Fruit fly (Drosophila melanogaster): ENCODE results near the gene CG4210.
A peak's percentile ranks its signal among the peaks of the same experiment; 100 is the strongest.

The CG4210 gene

dm6 chr3R:15213362-15213989, at the start of gene CG4210, which contains the start of gene CG6654:
CG4210 (plus strand) TSS chr3R:15213974.
CG6654 (minus strand) TSS chr3R:15213658.
- TF ChIP-seq CG7045 (GFP tag; optimal IDR thresholded peaks at IDR 0.05) (no peak), CG1620 (GFP tag; optimal IDR thresholded peaks at IDR 0.05) (no peak), cic (GFP tag; optimal IDR thresholded peaks at IDR 0.05) (no peak), bab1 (GFP tag; optimal IDR thresholded peaks at IDR 0.05) (peak; percentile 9), ovo (GFP tag; optimal IDR thresholded peaks at IDR 0.05) (no peak), CG14711 (tag; optimal IDR thresholded peaks at IDR 0.05) (peak; percentile 28), Hr96 (GFP tag; optimal IDR thresholded peaks at IDR 0.05) (no peak), CG7101 (tag; optimal IDR thresholded peaks at IDR 0.05) (peak; percentile 9), CG5204 (GFP tag; optimal IDR thresholded peaks at IDR 0.05) (no peak), Crg-1 (GFP tag; optimal IDR thresholded peaks at IDR 0.05) (no peak), cnc (optimal IDR thresholded peaks at IDR 0.05) (no peak), toe (GFP tag; optimal IDR thresholded peaks at IDR 0.05) (peak; percentile 5), tj (GFP tag; optimal IDR thresholded peaks at IDR 0.05) (no peak), pad (GFP tag; optimal IDR thresholded peaks at IDR 0.05) (peak; percentile 15), kay (GFP tag; ENCODE audit: borderline replicate concordance) (no peak), Clk (GFP tag; optimal IDR thresholded peaks at IDR 0.05) (no peak), Mnt (GFP tag; optimal IDR thresholded peaks at IDR 0.05) (no peak), CG12768 (GFP tag; optimal IDR thresholded peaks at IDR 0.05) (no peak), CG11617 (GFP tag; optimal IDR thresholded peaks at IDR 0.05) (peak; percentile 29), CG33017 (tag; optimal IDR thresholded peaks at IDR 0.05) (no peak)

dm6 chr3R:15177230-15177629, 36.5 kb upstream of the CG4210 start:
- TF ChIP-seq Mnt (GFP tag; optimal IDR thresholded peaks at IDR 0.05) = no peak
- TF ChIP-seq CG7045 (GFP tag; optimal IDR thresholded peaks at IDR 0.05) = no peak
- peak; percentile 81 for TF ChIP-seq kay (GFP tag; ENCODE audit: borderline replicate concordance)

- TF ChIP-seq kay (GFP tag; ENCODE audit: borderline replicate concordance) = peak; percentile 91
- TF ChIP-seq CG7101 (tag; optimal IDR thresholded peaks at IDR 0.05) = peak; percentile 3
- no peak for TF ChIP-seq cic (GFP tag; optimal IDR thresholded peaks at IDR 0.05)
Observed at dm6 chr3R:15181467-15181866, 32.3 kb upstream of the CG4210 start, which contains the start of gene Mf. Mf (minus strand) TSS chr3R:15181510.

dm6 chr3R:15196134-15197034, 17.4 kb upstream of the CG4210 start, which contains the start of the genes Kpc1 and CG42542:
Kpc1 (minus strand) TSS chr3R:15196210.
CG42542 (plus strand) TSS chr3R:15196598.
- TF ChIP-seq CG14711 (tag; optimal IDR thresholded peaks at IDR 0.05) (peak; percentile 52), pad (GFP tag; optimal IDR thresholded peaks at IDR 0.05) (peak; percentile 85), CG7101 (tag; optimal IDR thresholded peaks at IDR 0.05) (peak; percentile 75), cnc (optimal IDR thresholded peaks at IDR 0.05) (no peak), CG1620 (GFP tag; optimal IDR thresholded peaks at IDR 0.05) (peak; percentile 85), cic (GFP tag; optimal IDR thresholded peaks at IDR 0.05) (peak; percentile 58), CG5204 (GFP tag; optimal IDR thresholded peaks at IDR 0.05) (peak; percentile 79), CG11617 (GFP tag; optimal IDR thresholded peaks at IDR 0.05) (peak; percentile 70), tj (GFP tag; optimal IDR thresholded peaks at IDR 0.05) (peak; percentile 89), bab1 (GFP tag; optimal IDR thresholded peaks at IDR 0.05) (peak; percentile 25), ovo (GFP tag; optimal IDR thresholded peaks at IDR 0.05) (peak; percentile 72), Mnt (GFP tag; optimal IDR thresholded peaks at IDR 0.05) (peak; percentile 75), toe (GFP tag; optimal IDR thresholded peaks at IDR 0.05) (peak; percentile 89), CG12768 (GFP tag; optimal IDR thresholded peaks at IDR 0.05) (peak; percentile 76), CG7045 (GFP tag; optimal IDR thresholded peaks at IDR 0.05) (peak; percentile 67), Crg-1 (GFP tag; optimal IDR thresholded peaks at IDR 0.05) (peak; percentile 72), Clk (GFP tag; optimal IDR thresholded peaks at IDR 0.05) (peak; percentile 78), Hr96 (GFP tag; optimal IDR thresholded peaks at IDR 0.05) (peak; percentile 73), kay (GFP tag; ENCODE audit: borderline replicate concordance) (peak; percentile 94), CG33017 (tag; optimal IDR thresholded peaks at IDR 0.05) (peak; percentile 53)

dm6 chr3R:15197373-15197772, 16.4 kb upstream of the CG4210 start:
- TF ChIP-seq CG5204 (GFP tag; optimal IDR thresholded peaks at IDR 0.05) (no peak), CG1620 (GFP tag; optimal IDR thresholded peaks at IDR 0.05) (no peak), tj (GFP tag; optimal IDR thresholded peaks at IDR 0.05) (no peak), Clk (GFP tag; optimal IDR thresholded peaks at IDR 0.05) (no peak), CG12768 (GFP tag; optimal IDR thresholded peaks at IDR 0.05) (peak; percentile 25), ovo (GFP tag; optimal IDR thresholded peaks at IDR 0.05) (no peak), kay (GFP tag; ENCODE audit: borderline replicate concordance) (peak; percentile 47), cnc (optimal IDR thresholded peaks at IDR 0.05) (no peak), toe (GFP tag; optimal IDR thresholded peaks at IDR 0.05) (no peak), cic (GFP tag; optimal IDR thresholded peaks at IDR 0.05) (peak; percentile 37), Mnt (GFP tag; optimal IDR thresholded peaks at IDR 0.05) (no peak), CG11617 (GFP tag; optimal IDR thresholded peaks at IDR 0.05) (no peak), pad (GFP tag; optimal IDR thresholded peaks at IDR 0.05) (no peak), CG7101 (tag; optimal IDR thresholded peaks at IDR 0.05) (no peak), CG14711 (tag; optimal IDR thresholded peaks at IDR 0.05) (no peak), Hr96 (GFP tag; optimal IDR thresholded peaks at IDR 0.05) (no peak), Crg-1 (GFP tag; optimal IDR thresholded peaks at IDR 0.05) (no peak), bab1 (GFP tag; optimal IDR thresholded peaks at IDR 0.05) (no peak), CG7045 (GFP tag; optimal IDR thresholded peaks at IDR 0.05) (peak; percentile 7), CG33017 (tag; optimal IDR thresholded peaks at IDR 0.05) (no peak)
